Worm (Caenorhabditis elegans) whole organism, L4 larva: Measurements from ENCODE around the gene Y54G2A.26.

Source experiments
- fkh-10 ChIP-seq: fragments of 150-350 bp; optimal IDR thresholded peaks from 2 replicates; lab custom pipeline; 2014; ENCODE audit warnings: missing biosample characterization, missing genetic modification reagents, missing genetic modification characterization
- hmg-1.1 ChIP-seq: fragments of 200-800 bp; sonication (Bioruptor generic); IDR thresholded peaks from 2 replicates; pipeline ENCODE4 v1.3.6; 2022; ENCODE audit warnings: missing genetic modification reagents, missing genetic modification characterization, missing compliant biosample characterization
- lsy-2 ChIP-seq, 2 experiments: fragments of 150-350 bp in 1 of 2; sonication (generic microtip) in 1 of 2; optimal IDR thresholded peaks; 2 replicates each; lab custom pipeline; 2014 to 2017; ENCODE audit warnings: missing biosample characterization in 2 of 2, missing genetic modification characterization in 2 of 2
- nhr-76 ChIP-seq: fragments of 150-350 bp; optimal IDR thresholded peaks from 2 replicates; lab custom pipeline; 2014; ENCODE audit warnings: missing biosample characterization, missing genetic modification characterization
- skn-1 ChIP-seq: fragments of 150-350 bp; optimal IDR thresholded peaks from 2 replicates; lab custom pipeline; 2014; ENCODE audit warnings: missing biosample characterization, missing genetic modification characterization
- snpc-4 ChIP-seq: fragments of 150-350 bp; optimal IDR thresholded peaks from 2 replicates; lab custom pipeline; 2014; ENCODE audit warnings: missing biosample characterization, missing genetic modification characterization
- tag-97 ChIP-seq: fragments of 200-800 bp; sonication (Bioruptor generic); IDR thresholded peaks from 2 replicates; pipeline ENCODE4 v1.3.6; 2022; ENCODE audit warnings: missing genetic modification characterization, missing compliant biosample characterization

DNA sequence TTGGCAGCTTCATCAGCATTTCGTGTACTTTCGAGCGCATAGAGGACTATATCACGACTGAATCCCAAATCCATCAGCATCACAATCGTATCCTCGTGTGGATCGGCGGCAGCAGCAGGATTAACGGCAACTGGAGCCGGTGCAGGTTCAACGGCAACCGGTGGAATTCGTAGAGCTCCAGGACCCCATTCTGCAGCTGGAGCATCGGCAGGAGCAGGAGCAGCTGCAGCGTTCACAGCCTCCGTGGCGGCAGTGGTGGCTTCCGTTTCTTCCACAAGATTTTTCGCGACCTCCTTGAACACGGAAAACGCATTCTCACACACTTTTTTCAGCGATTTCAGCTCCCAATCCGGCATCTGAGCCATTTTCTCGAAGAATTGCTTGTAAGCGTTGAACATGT lies 48.9 kb upstream of the Y54G2A.26 start:
- TF ChIP-seq snpc-4 (tag; lab: Kevin White, UChicago) (no peak), lsy-2 (tag; optimal IDR thresholded peaks at IDR 0.05; lab: Kevin White, UChicago) (no peak), nhr-76 (tag; lab: Kevin White, UChicago) (no peak), hmg-1.1 (GFP tag; lab: Robert Waterston, UW) (no peak), skn-1 (no peak), fkh-10 (no peak), tag-97 (GFP tag; lab: Robert Waterston, UW) (no peak)
